Worm (Caenorhabditis elegans): ENCODE results near the gene srlf-7.

DNA sequence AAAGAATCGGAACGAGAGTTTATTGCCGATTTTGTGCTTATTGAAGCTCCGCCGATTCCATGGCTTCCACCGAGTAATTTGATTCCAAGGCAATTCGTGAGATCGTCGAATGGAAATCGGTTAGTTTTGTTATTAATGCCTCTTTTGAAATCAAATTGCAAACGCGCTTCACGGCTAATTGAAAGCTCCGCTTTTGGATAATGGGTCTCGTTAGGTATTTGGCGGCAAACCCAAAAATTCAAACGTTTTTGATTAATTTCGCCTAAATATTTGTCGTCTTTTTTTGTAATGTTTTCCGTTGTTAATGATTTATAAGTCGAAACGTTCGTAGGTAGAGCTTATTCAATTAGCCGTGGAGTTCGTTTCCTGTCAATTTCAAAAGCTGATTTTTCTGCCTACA is 29.5 kb upstream of the srlf-7 start:
- TF ChIP-seq attf-3 (GFP tag; conservative IDR thresholded peaks at IDR 0.05) (no peak), ccch-3 (GFP tag; optimal IDR thresholded peaks at IDR 0.05) (no peak), akir-1 (GFP tag; optimal IDR thresholded peaks at IDR 0.05) (no peak), ceh-79 (tag; optimal IDR thresholded peaks at IDR 0.05) (no peak), Y67H2A.10 (GFP tag; conservative IDR thresholded peaks at IDR 0.05) (no peak), sptf-2 (GFP tag; optimal IDR thresholded peaks at IDR 0.05) (no peak), K11D2.4 (GFP tag; IDR thresholded peaks at IDR 0.05) (no peak), pha-4 (tag; optimal IDR thresholded peaks at IDR 0.05) (no peak), lir-1 (GFP tag; conservative IDR thresholded peaks at IDR 0.05) (no peak), Y53F4B.3 (GFP tag; IDR thresholded peaks at IDR 0.05) (no peak), Y56A3A.18 (GFP tag; IDR thresholded peaks at IDR 0.05) (no peak), F57A8.1 (GFP tag; optimal IDR thresholded peaks at IDR 0.05) (no peak), somi-1 (GFP tag; optimal IDR thresholded peaks at IDR 0.05) (no peak), dpl-1 (GFP tag; optimal IDR thresholded peaks at IDR 0.05) (no peak)
